Fruit fly (Drosophila melanogaster): ENCODE data around the gene CG10477.

CG10477 gene

dm6 chr3L:6022142-6022541 lies 12.3 kb downstream of the CG10477 start:
- peak; percentile 37 for TF ChIP-seq CG10631 (GFP tag; optimal IDR thresholded peaks at IDR 0.05)
- TF ChIP-seq lz (GFP tag; optimal IDR thresholded peaks at IDR 0.05): peak; percentile 25
- TF ChIP-seq Eip78C (GFP tag): peak; percentile 55
- peak; percentile 21 for TF ChIP-seq CG3919 (GFP tag; optimal IDR thresholded peaks at IDR 0.05)
- TF ChIP-seq spab (GFP tag; optimal IDR thresholded peaks at IDR 0.05): peak; percentile 20
- no peak for TF ChIP-seq CG8319 (GFP tag; optimal IDR thresholded peaks at IDR 0.05)
- TF ChIP-seq svp (GFP tag): peak; percentile 42
- TF ChIP-seq Eip75B (GFP tag; optimal IDR thresholded peaks at IDR 0.05): peak; percentile 18
- TF ChIP-seq achi (GFP tag; optimal IDR thresholded peaks at IDR 0.05): no peak
- TF ChIP-seq esn (GFP tag; optimal IDR thresholded peaks at IDR 0.05): no peak
- TF ChIP-seq topi (GFP tag; optimal IDR thresholded peaks at IDR 0.05): peak; percentile 7
- peak; percentile 18 for TF ChIP-seq CG10669 (GFP tag; optimal IDR thresholded peaks at IDR 0.05)
- TF ChIP-seq CG6808 (GFP tag; optimal IDR thresholded peaks at IDR 0.05): peak; percentile 1
- TF ChIP-seq Ets96B (tag; optimal IDR thresholded peaks at IDR 0.05): peak; percentile 36

- no peak for TF ChIP-seq fd59A (GFP tag; optimal IDR thresholded peaks at IDR 0.05)
- no peak for TF ChIP-seq CG8119 (GFP tag; IDR thresholded peaks at IDR 0.05)
- TF ChIP-seq CG6808 (GFP tag; optimal IDR thresholded peaks at IDR 0.05): no peak
- no peak for TF ChIP-seq CG11762 (GFP tag; optimal IDR thresholded peaks at IDR 0.05; ENCODE audit: insufficient read depth)
Observed at dm6 chr3L:6012950-6013349, 21.5 kb downstream of the CG10477 start.

DNA sequence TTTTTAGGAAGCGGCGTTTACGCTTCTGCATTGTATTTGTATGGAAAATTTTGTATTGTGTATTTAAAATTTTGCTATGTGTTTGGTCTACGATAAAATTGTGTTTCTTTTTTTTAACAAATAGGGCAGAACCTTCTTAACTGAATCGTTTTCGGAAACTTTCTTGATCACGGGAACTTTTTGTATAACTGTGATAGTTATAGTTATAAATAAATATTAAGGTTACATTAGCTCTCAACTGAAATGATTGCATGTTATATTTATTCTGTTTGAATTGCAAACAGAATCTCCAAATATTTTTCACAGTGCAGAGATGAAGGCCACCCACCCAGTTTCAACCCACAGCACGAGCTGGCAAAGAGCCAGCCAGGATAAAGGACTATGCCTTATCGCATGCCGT lies 23.5 kb downstream of the CG10477 start, which contains the start of gene alphaKap4:
Gene alphaKap4 (minus strand): TSS at position 101 of the 400 bp plus-strand sequence.
- TF ChIP-seq pdm3 (GFP tag; optimal IDR thresholded peaks at IDR 0.05) (no peak), achi (GFP tag; optimal IDR thresholded peaks at IDR 0.05) (no peak), CG3919 (GFP tag; optimal IDR thresholded peaks at IDR 0.05) (no peak), spab (GFP tag; optimal IDR thresholded peaks at IDR 0.05) (no peak), Ets21C (GFP tag; optimal IDR thresholded peaks at IDR 0.05) (no peak)

- TF ChIP-seq CG6792 (GFP tag; optimal IDR thresholded peaks at IDR 0.05): no peak
- TF ChIP-seq CG7368 (GFP tag; optimal IDR thresholded peaks at IDR 0.05): no peak
- TF ChIP-seq Eip93F (GFP tag; optimal IDR thresholded peaks at IDR 0.05): no peak
- TF ChIP-seq CG1621 (tag; optimal IDR thresholded peaks at IDR 0.05): no peak
- TF ChIP-seq Blimp-1 (GFP tag; optimal IDR thresholded peaks at IDR 0.05): no peak
- TF ChIP-seq CG3919 (GFP tag; optimal IDR thresholded peaks at IDR 0.05): no peak
- TF ChIP-seq Gug (GFP tag; IDR thresholded peaks at IDR 0.05): no peak
- TF ChIP-seq Ets96B (tag; optimal IDR thresholded peaks at IDR 0.05): no peak
Observed at dm6 chr3L:6000938-6001337, 33.5 kb downstream of the CG10477 start.

DNA sequence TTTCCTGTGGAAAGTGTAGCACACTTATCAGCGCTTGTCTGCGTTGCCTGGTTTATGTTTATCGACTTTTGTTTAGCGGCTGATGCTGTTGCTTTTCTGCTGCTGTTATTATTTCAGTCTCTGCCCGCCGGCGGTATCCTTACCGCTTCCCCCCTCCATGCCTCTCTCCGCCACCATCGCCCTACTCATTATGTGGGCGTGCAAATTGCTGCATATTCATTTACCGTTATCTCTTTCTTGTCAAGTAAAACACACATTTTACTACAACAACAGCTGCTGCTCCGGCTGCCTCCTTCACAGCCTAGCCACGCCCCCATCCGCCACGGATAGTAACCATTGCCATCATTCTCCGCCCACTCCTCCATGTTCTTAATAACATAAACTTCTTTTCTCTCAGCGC lies 34.5 kb downstream of the CG10477 start:
- TF ChIP-seq eg (GFP tag; IDR thresholded peaks at IDR 0.05) (no peak), dac (GFP tag; optimal IDR thresholded peaks at IDR 0.05) (no peak), Hr4 (GFP tag; optimal IDR thresholded peaks at IDR 0.05) (no peak), CG32006 (GFP tag; optimal IDR thresholded peaks at IDR 0.05) (no peak)

DNA sequence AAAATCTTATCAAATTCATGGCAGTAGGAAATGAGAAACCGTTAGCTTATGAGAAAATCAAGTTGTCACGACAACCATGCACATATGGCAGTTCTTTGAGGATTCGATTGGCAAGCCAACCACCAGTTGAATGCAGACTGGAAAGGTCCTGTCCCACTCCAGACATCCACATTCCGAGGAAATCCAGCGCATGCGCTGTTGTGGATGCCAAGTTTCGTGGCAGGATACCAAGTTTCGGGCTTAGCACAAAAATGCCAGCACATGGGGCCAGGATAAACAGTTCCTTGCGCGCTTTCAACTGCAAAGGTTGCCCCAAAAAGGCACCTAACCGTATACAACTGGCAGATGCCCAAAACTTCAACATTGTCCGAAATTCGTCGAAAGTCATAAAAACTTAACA lies 37.5 kb downstream of the CG10477 start, which contains the start of gene PVRAP:
Gene PVRAP (plus strand): TSS at position 273 of the 400 bp plus-strand sequence.
- TF ChIP-seq salr (GFP tag; optimal IDR thresholded peaks at IDR 0.05) (no peak), CG10669 (GFP tag; optimal IDR thresholded peaks at IDR 0.05) (no peak), Sox102F (GFP tag; optimal IDR thresholded peaks at IDR 0.05) (no peak), eg (GFP tag; IDR thresholded peaks at IDR 0.05) (no peak), Gug (GFP tag; IDR thresholded peaks at IDR 0.05) (no peak), esn (GFP tag; optimal IDR thresholded peaks at IDR 0.05) (no peak), Sox15 (GFP tag; optimal IDR thresholded peaks at IDR 0.05) (no peak), dsx (GFP tag; optimal IDR thresholded peaks at IDR 0.05; ENCODE audit: poor library complexity, severe bottlenecking) (no peak), ss (GFP tag; optimal IDR thresholded peaks at IDR 0.05) (no peak), pdm3 (GFP tag; optimal IDR thresholded peaks at IDR 0.05) (no peak), Lpt (GFP tag; optimal IDR thresholded peaks at IDR 0.05) (no peak)
